Worm (Caenorhabditis elegans) whole organism, L1 larva: ENCODE data around the gene cif-1.
"Not testable (repeated sequence)": the region's sequence is repeated elsewhere in the genome, so short reads cannot be mapped to it uniquely, and the experiment has no call there.

Experiments
- alr-1 ChIP-seq: fragments of 200-800 bp; sonication (Bioruptor generic); optimal IDR thresholded peaks from 2 replicates; lab custom pipeline; 2018; ENCODE audit warnings: borderline replicate concordance, mild to moderate bottlenecking, missing genetic modification characterization, missing compliant biosample characterization
- dpl-1 ChIP-seq, 3 experiments: fragments of 150-350 bp in 2 of 3; sonication (generic microtip) in 1 of 3; optimal IDR thresholded peaks; 2 replicates each; lab custom pipeline; 2014 to 2017; ENCODE audit warnings: missing biosample characterization in 3 of 3, missing genetic modification characterization in 3 of 3, missing genetic modification reagents in 3 of 3
- hlh-17 ChIP-seq: fragments of 200-800 bp; sonication (Bioruptor generic); optimal IDR thresholded peaks from 2 replicates; lab custom pipeline; 2018; ENCODE audit warnings: missing genetic modification characterization, mild to moderate bottlenecking, missing compliant biosample characterization, moderate library complexity, borderline replicate concordance
- unc-62 ChIP-seq: fragments of 150-350 bp; optimal IDR thresholded peaks from 2 replicates; lab custom pipeline; 2014; ENCODE audit warnings: missing biosample characterization, missing genetic modification reagents, missing genetic modification characterization

ce11 chrIV:4720522-4720921, 10.0 kb upstream of the cif-1 start:
- not testable (repeated sequence) for TF ChIP-seq alr-1 (tag; lab: Kevin White, UChicago); hlh-17 (GFP tag; lab: Kevin White, UChicago); unc-62 (GFP tag; lab: Kevin White, UChicago)
- peak in 2 of 3 experiments; percentile 50 for TF ChIP-seq dpl-1 (GFP tag; optimal IDR thresholded peaks at IDR 0.05; lab: Kevin White, UChicago)
